Worm (Caenorhabditis elegans): Measurements from ENCODE around the gene R151.1.
A peak's percentile ranks its signal among the peaks of the same experiment; 100 is the strongest.

- TF ChIP-seq nhr-237 (tag; optimal IDR thresholded peaks at IDR 0.05) (no peak), lin-1 (GFP tag; IDR thresholded peaks at IDR 0.05) (no peak), daf-12 (tag; optimal IDR thresholded peaks at IDR 0.05) (no peak), pha-4 (GFP tag; IDR thresholded peaks at IDR 0.05) (no peak), pha-4 (tag; optimal IDR thresholded peaks at IDR 0.05) (no peak), jun-1 (tag; optimal IDR thresholded peaks at IDR 0.05) (no peak), unc-130 (GFP tag; optimal IDR thresholded peaks at IDR 0.05) (no peak), F10B5.3 (tag; optimal IDR thresholded peaks at IDR 0.05) (no peak), dpl-1 (GFP tag; optimal IDR thresholded peaks at IDR 0.05) (peak; percentile 7)
Measured at ce11 chrIII:7203130-7203775, 13.1 kb upstream of the R151.1 start.
